Fruit fly (Drosophila melanogaster): ENCODE data around the gene CtIP.
A peak's percentile ranks its signal among the peaks of the same experiment; 100 is the strongest.

Gene CtIP

DNA sequence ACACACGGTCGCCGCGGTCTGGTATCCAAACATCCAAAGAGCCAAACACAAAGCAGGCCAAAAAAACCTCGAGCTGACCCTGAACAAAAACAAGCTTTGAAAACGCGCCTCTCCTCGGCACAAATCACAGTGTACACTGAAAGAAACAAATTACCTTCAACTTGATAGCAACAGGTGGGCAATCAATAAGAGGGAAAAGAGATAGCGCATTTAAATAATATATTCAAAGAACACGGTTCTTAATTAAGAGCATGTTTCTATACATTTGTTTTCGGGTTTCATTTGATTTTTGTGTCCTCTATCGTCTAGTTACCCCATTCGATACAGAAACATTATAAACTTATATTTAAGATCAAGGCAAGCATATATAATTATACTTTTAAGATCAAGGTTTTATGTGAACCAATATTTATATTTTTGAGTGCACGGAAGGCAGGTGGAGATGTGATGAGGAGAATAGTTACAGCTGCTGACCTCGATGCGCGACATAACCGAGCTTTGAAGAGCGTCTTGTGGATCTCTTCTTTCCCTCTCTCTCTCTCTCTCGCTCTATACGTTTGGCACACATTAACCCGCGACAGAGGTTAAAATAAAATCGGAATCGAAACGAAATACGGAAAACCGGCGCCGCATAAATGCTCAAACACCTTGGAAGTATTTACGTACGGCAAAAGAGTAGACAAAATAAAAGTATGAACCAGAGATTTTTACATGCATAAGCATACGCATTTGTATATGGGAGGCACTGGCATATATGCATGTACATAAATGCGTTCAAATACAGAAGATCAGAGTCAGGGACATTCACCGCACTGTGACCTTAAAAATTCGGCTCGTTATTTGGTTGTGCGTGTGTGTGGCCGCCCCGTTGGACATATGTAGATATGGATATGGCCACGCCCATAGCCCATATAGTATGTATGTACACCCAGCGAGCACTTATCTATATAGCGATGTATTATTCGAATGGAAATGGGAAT, 37.5 kb upstream of the CtIP start (continued):
- peak; percentile 67 for TF ChIP-seq CG31388 (GFP tag; optimal IDR thresholded peaks at IDR 0.05)
- TF ChIP-seq gro (GFP tag; optimal IDR thresholded peaks at IDR 0.05): peak; percentile 79
- no peak for TF ChIP-seq TFAM (GFP tag; optimal IDR thresholded peaks at IDR 0.05)
- TF ChIP-seq Optix (GFP tag; IDR thresholded peaks at IDR 0.05): 0 out of 3 replicates have a peak, but pooled peaks have one; percentile 21
- no peak for TF ChIP-seq Gsc (GFP tag; IDR thresholded peaks at IDR 0.05)
- peak; percentile 39 for TF ChIP-seq emc (GFP tag; optimal IDR thresholded peaks at IDR 0.05)
- TF ChIP-seq CG17328 (GFP tag; IDR thresholded peaks at IDR 0.05): peak; percentile 62
- no peak for TF ChIP-seq CG4360 (GFP tag; IDR thresholded peaks at IDR 0.05)
- peak; percentile 90 for TF ChIP-seq CG12659 (GFP tag; optimal IDR thresholded peaks at IDR 0.05)
- peak; percentile 2 for TF ChIP-seq en (GFP tag; optimal IDR thresholded peaks at IDR 0.05)
- TF ChIP-seq Myb (GFP tag; optimal IDR thresholded peaks at IDR 0.05): peak; percentile 21
- TF ChIP-seq onecut (GFP tag; IDR thresholded peaks at IDR 0.05): peak; percentile 68
- TF ChIP-seq mirr (GFP tag; optimal IDR thresholded peaks at IDR 0.05): peak; percentile 80
- peak; percentile 81 for TF ChIP-seq zf30C (GFP tag; optimal IDR thresholded peaks at IDR 0.05)
- peak; percentile 84 for TF ChIP-seq Atf6 (GFP tag; IDR thresholded peaks at IDR 0.05)
- no peak for TF ChIP-seq tna (GFP tag; IDR thresholded peaks at IDR 0.05; ENCODE audit: partially characterized antibody)
- peak; percentile 55 for TF ChIP-seq exex (tag; optimal IDR thresholded peaks at IDR 0.05)
- peak; percentile 69 for TF ChIP-seq ems (GFP tag; optimal IDR thresholded peaks at IDR 0.05)
- peak; percentile 63; the same call in 1 of the 3 replicates for TF ChIP-seq Mrtf (GFP tag; IDR thresholded peaks at IDR 0.05)
- TF ChIP-seq CG33557 (GFP tag; optimal IDR thresholded peaks at IDR 0.05): peak; percentile 67
- TF ChIP-seq CG32772 (GFP tag; IDR thresholded peaks at IDR 0.05): peak; percentile 23; the same call in 1 of the 2 replicates
- TF ChIP-seq Ets97D (GFP tag; optimal IDR thresholded peaks at IDR 0.05): peak; percentile 20
- peak; percentile 69 for TF ChIP-seq Hmx (GFP tag; optimal IDR thresholded peaks at IDR 0.05)
- TF ChIP-seq eyg (GFP tag; optimal IDR thresholded peaks at IDR 0.05): peak; percentile 47
- peak; percentile 85 for TF ChIP-seq CG18599 (GFP tag; optimal IDR thresholded peaks at IDR 0.05)
- TF ChIP-seq CG31224 (GFP tag; IDR thresholded peaks at IDR 0.05): peak; percentile 60
- TF ChIP-seq az2 (GFP tag; optimal IDR thresholded peaks at IDR 0.05): peak; percentile 83
- peak; percentile 89 for TF ChIP-seq Asciz (GFP tag; optimal IDR thresholded peaks at IDR 0.05)
- peak; percentile 63 for TF ChIP-seq jumu (GFP tag; optimal IDR thresholded peaks at IDR 0.05)
- TF ChIP-seq Neu2 (GFP tag; optimal IDR thresholded peaks at IDR 0.05; ENCODE audit: borderline replicate concordance): no peak
- TF ChIP-seq ttk (GFP tag; IDR thresholded peaks at IDR 0.05): peak; percentile 75
- peak in 1 of 2 experiments; percentile 50 for TF ChIP-seq crp (GFP tag; optimal IDR thresholded peaks at IDR 0.05)
- peak; percentile 77 for TF ChIP-seq CG32532 (GFP tag; IDR thresholded peaks at IDR 0.05)
- peak; percentile 88 for TF ChIP-seq Hmr (GFP tag; optimal IDR thresholded peaks at IDR 0.05)
- TF ChIP-seq CG10321 (GFP tag; IDR thresholded peaks at IDR 0.05): peak; percentile 40; the same call in 1 of the 2 replicates
- peak; percentile 48; the same call in 1 of the 3 replicates for TF ChIP-seq jigr1 (GFP tag; IDR thresholded peaks at IDR 0.05)
- TF ChIP-seq schlank (tag; optimal IDR thresholded peaks at IDR 0.05): peak; percentile 29
- TF ChIP-seq scrt (GFP tag; optimal IDR thresholded peaks at IDR 0.05): peak; percentile 86
- TF ChIP-seq Bteb2 (GFP tag; optimal IDR thresholded peaks at IDR 0.05): peak; percentile 71
- no peak for TF ChIP-seq hb (GFP tag; IDR thresholded peaks at IDR 0.05; ENCODE audit: partially characterized antibody)
- peak; percentile 36; the same call in 2 of the 3 replicates for TF ChIP-seq croc (GFP tag; conservative IDR thresholded peaks at IDR 0.05)
- TF ChIP-seq ERR (GFP tag; optimal IDR thresholded peaks at IDR 0.05): peak; percentile 3
- peak; percentile 70 for TF ChIP-seq CG5245 (GFP tag; optimal IDR thresholded peaks at IDR 0.05)
- peak; percentile 81 for TF ChIP-seq nau (GFP tag; optimal IDR thresholded peaks at IDR 0.05)
- peak; percentile 75 for TF ChIP-seq CG12299 (tag; optimal IDR thresholded peaks at IDR 0.05)
- peak; percentile 83 for TF ChIP-seq tap (tag; optimal IDR thresholded peaks at IDR 0.05)
- peak; percentile 92 for TF ChIP-seq CG11504 (tag; optimal IDR thresholded peaks at IDR 0.05)
- peak; percentile 18; the same call in 1 of the 2 replicates for TF ChIP-seq CG13287 (GFP tag; IDR thresholded peaks at IDR 0.05; ENCODE audit: partially characterized antibody)
